Worm (Caenorhabditis elegans): Measurements from ENCODE around the gene egl-18.

DNA sequence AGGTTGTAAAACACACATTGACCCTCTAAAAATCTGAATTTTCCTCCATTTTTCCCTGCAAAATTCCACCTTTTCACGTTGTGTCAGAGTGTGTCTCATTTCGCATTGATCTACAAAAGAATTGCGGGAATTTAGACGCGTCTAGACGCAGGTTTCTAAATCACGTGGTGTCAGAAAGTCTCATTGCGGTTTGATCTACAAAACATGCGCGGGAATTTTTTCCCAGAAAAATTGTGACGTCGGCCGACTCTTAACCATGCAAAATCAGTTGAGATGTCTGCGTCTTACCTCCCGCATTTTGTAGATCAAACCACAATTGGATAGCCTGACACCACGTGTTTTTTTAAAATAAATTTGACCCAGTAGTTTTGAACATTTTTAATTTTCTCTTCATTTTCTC is 6.8 kb downstream of the egl-18 start:
- TF ChIP-seq nhr-232 (tag; optimal IDR thresholded peaks at IDR 0.05) (no peak), nfya-1 (tag; optimal IDR thresholded peaks at IDR 0.05) (no peak), ceh-45 (GFP tag; IDR thresholded peaks at IDR 0.05) (no peak), madf-2 (tag; optimal IDR thresholded peaks at IDR 0.05) (no peak), ceh-2 (tag; optimal IDR thresholded peaks at IDR 0.05) (no peak), ceh-14 (tag; optimal IDR thresholded peaks at IDR 0.05) (no peak), odd-2 (tag; optimal IDR thresholded peaks at IDR 0.05) (no peak), elt-2 (tag; optimal IDR thresholded peaks at IDR 0.05) (no peak), ceh-9 (tag; optimal IDR thresholded peaks at IDR 0.05) (no peak)

Measured in whole organism, late embryonic.